Fruit fly (Drosophila melanogaster) whole organism, embryonic: ENCODE data around the gene ss.

Experiments
- Blimp-1 ChIP-seq: fragments of 200-800 bp; sonication (Bioruptor generic); optimal IDR thresholded peaks from 3 replicates; lab custom pipeline; 2018; ENCODE audit warnings: missing biosample characterization, missing genetic modification characterization, mild to moderate bottlenecking, moderate library complexity, missing genetic modification reagents
- CG14667 ChIP-seq: fragments of 200-800 bp; sonication (Bioruptor generic); IDR thresholded peaks from 2 replicates; pipeline ENCODE4 v1.3.6; 2022; ENCODE audit warnings: missing biosample characterization, missing genetic modification characterization
- CG14860 ChIP-seq: fragments of 200-800 bp; sonication (Bioruptor generic); IDR thresholded peaks from 3 replicates; pipeline ENCODE4 v1.3.6; 2022; ENCODE audit warnings: missing biosample characterization, missing genetic modification characterization; ENCODE audit not compliant: partially characterized antibody
- CG1602 ChIP-seq: fragments of 200-800 bp; sonication (Bioruptor generic); optimal IDR thresholded peaks from 3 replicates; lab custom pipeline; 2016; ENCODE audit warnings: missing biosample characterization, missing genetic modification characterization
- CG2889 ChIP-seq: fragments of 200-800 bp; sonication (Bioruptor generic); IDR thresholded peaks from 3 replicates; pipeline ENCODE4 v1.3.6; 2022; ENCODE audit warnings: missing biosample characterization, missing genetic modification characterization
- CG32532 ChIP-seq: fragments of 200-800 bp; sonication (Bioruptor generic); IDR thresholded peaks from 2 replicates; pipeline ENCODE4 v1.3.6; 2022; ENCODE audit warnings: missing biosample characterization, missing genetic modification characterization
- CG33213 ChIP-seq: fragments of 200-800 bp; sonication (Bioruptor generic); optimal IDR thresholded peaks from 3 replicates; lab custom pipeline; 2016; ENCODE audit warnings: missing biosample characterization, missing genetic modification characterization
- CG3847 ChIP-seq: fragments of 200-800 bp; sonication (Bioruptor generic); IDR thresholded peaks from 2 replicates; pipeline ENCODE4 v1.3.6; 2022; ENCODE audit warnings: missing biosample characterization, missing genetic modification characterization
- CG3995 ChIP-seq: fragments of 200-800 bp; sonication (Bioruptor generic); optimal IDR thresholded peaks from 3 replicates; lab custom pipeline; 2016; ENCODE audit warnings: missing biosample characterization, missing genetic modification characterization
- CG4360 ChIP-seq: fragments of 200-800 bp; sonication (Bioruptor generic); IDR thresholded peaks from 2 replicates; pipeline ENCODE4 v1.3.6; 2022; ENCODE audit warnings: missing biosample characterization, missing genetic modification characterization
- CG6683 ChIP-seq: fragments of 200-800 bp; sonication (Bioruptor generic); optimal IDR thresholded peaks from 2 replicates; lab custom pipeline; 2017; ENCODE audit warnings: missing biosample characterization, mild to moderate bottlenecking, missing genetic modification characterization, missing genetic modification reagents
- CG7556 ChIP-seq: fragments of 200-800 bp; sonication (Bioruptor generic); optimal IDR thresholded peaks from 2 replicates; lab custom pipeline; 2017; ENCODE audit warnings: missing biosample characterization, mild to moderate bottlenecking, missing genetic modification characterization
- CG9817 ChIP-seq: fragments of 200-800 bp; sonication (Bioruptor generic); optimal IDR thresholded peaks from 2 replicates; lab custom pipeline; 2018; ENCODE audit warnings: missing biosample characterization, mild to moderate bottlenecking, missing genetic modification characterization, moderate library complexity
- CG9932 ChIP-seq: fragments of 200-800 bp; sonication (Bioruptor generic); IDR thresholded peaks from 2 replicates; pipeline ENCODE4 v1.3.6; 2022; ENCODE audit warnings: missing biosample characterization, missing genetic modification characterization
- Dad ChIP-seq: fragments of 200-800 bp; sonication (Bioruptor generic); optimal IDR thresholded peaks from 3 replicates; lab custom pipeline; 2016; ENCODE audit warnings: missing biosample characterization, missing genetic modification characterization
- Dfd ChIP-seq, 2 experiments: fragments of >200 bp; optimal IDR thresholded peaks; 2 replicates each; lab custom pipeline; 2017; ENCODE audit warnings: missing biosample characterization in 2 of 2, missing genetic modification characterization in 2 of 2
- Dll ChIP-seq: fragments of 200-800 bp; sonication (Bioruptor generic); IDR thresholded peaks from 4 replicates; pipeline ENCODE4 v1.3.6; 2022; ENCODE audit warnings: missing biosample characterization, missing genetic modification characterization; ENCODE audit not compliant: partially characterized antibody
- Gug ChIP-seq: fragments of 200-800 bp; sonication (Bioruptor generic); IDR thresholded peaks from 4 replicates; pipeline ENCODE4 v1.3.6; 2022; ENCODE audit warnings: missing biosample characterization, missing genetic modification characterization
- Hand ChIP-seq: fragments of 200-800 bp; sonication (Bioruptor generic); optimal IDR thresholded peaks from 2 replicates; lab custom pipeline; 2017; ENCODE audit warnings: mild to moderate bottlenecking, missing biosample characterization, missing genetic modification reagents, missing genetic modification characterization
- Hey ChIP-seq: fragments of 200-800 bp; sonication (Bioruptor generic); optimal IDR thresholded peaks from 3 replicates; lab custom pipeline; 2018; ENCODE audit warnings: missing biosample characterization, mild to moderate bottlenecking, missing genetic modification characterization
- Hr3 ChIP-seq: fragments of 200-800 bp; sonication (Bioruptor generic); optimal IDR thresholded peaks from 3 replicates; lab custom pipeline; 2016; ENCODE audit warnings: missing biosample characterization, missing genetic modification characterization
- Hr39 ChIP-seq: fragments of >200 bp; optimal IDR thresholded peaks from 2 replicates; lab custom pipeline; 2017
- Hr78 ChIP-seq, 2 experiments: fragments of 200-800 bp in 1 of 2; fragments of >200 bp in 1 of 2; sonication (Bioruptor generic) in 1 of 2; optimal IDR thresholded peaks; 2 replicates each; lab custom pipeline; 2017 to 2019; ENCODE audit warnings: missing biosample characterization in 2 of 2, missing genetic modification characterization in 2 of 2, mild to moderate bottlenecking in 1 of 2, moderate library complexity in 1 of 2
- Jarid2 ChIP-seq: fragments of 200-800 bp; sonication (Bioruptor generic); optimal IDR thresholded peaks from 3 replicates; lab custom pipeline; 2017; ENCODE audit warnings: mild to moderate bottlenecking, missing biosample characterization, missing genetic modification reagents, missing genetic modification characterization
- Max ChIP-seq: fragments of 200-800 bp; sonication (Bioruptor generic); optimal IDR thresholded peaks from 2 replicates; lab custom pipeline; 2016; ENCODE audit warnings: missing biosample characterization, mild to moderate bottlenecking, missing genetic modification characterization
- Usf ChIP-seq: fragments of 200-800 bp; sonication (Bioruptor generic); optimal IDR thresholded peaks from 2 replicates; lab custom pipeline; 2017; ENCODE audit warnings: missing genotype, missing biosample characterization, missing genetic modification characterization
- Xbp1 ChIP-seq: fragments of 200-800 bp; sonication (Bioruptor generic); optimal IDR thresholded peaks from 3 replicates; lab custom pipeline; 2016; ENCODE audit warnings: missing biosample characterization, mild to moderate bottlenecking, missing genetic modification characterization
- YL-1 ChIP-seq: fragments of 200-800 bp; sonication (Bioruptor generic); optimal IDR thresholded peaks from 3 replicates; lab custom pipeline; 2017; ENCODE audit warnings: missing biosample characterization, mild to moderate bottlenecking, missing genetic modification characterization
- ab ChIP-seq: fragments of 200-800 bp; sonication (Bioruptor generic); optimal IDR thresholded peaks from 2 replicates; lab custom pipeline; 2016; ENCODE audit warnings: missing biosample characterization, missing genetic modification characterization
- aop ChIP-seq: fragments of 200-800 bp; sonication (Bioruptor generic); IDR thresholded peaks from 2 replicates; pipeline ENCODE4 v1.3.6; 2022; ENCODE audit warnings: missing biosample characterization, missing genetic modification characterization
- caup ChIP-seq: fragments of 200-800 bp; sonication (Bioruptor generic); optimal IDR thresholded peaks from 3 replicates; lab custom pipeline; 2017; ENCODE audit warnings: missing biosample characterization, mild to moderate bottlenecking, missing genetic modification characterization, moderate library complexity; ENCODE audit not compliant: severe bottlenecking
- chinmo ChIP-seq: fragments of 200-800 bp; sonication (Bioruptor generic); IDR thresholded peaks from 4 replicates; pipeline ENCODE4 v1.3.6; 2022; ENCODE audit warnings: missing biosample characterization, missing genetic modification characterization; ENCODE audit not compliant: partially characterized antibody
- dm ChIP-seq: fragments of 200-800 bp; sonication (Bioruptor generic); optimal IDR thresholded peaks from 3 replicates; lab custom pipeline; 2016; ENCODE audit warnings: missing biosample characterization, missing genetic modification characterization
- dmrt99B ChIP-seq: fragments of 200-800 bp; sonication (Bioruptor generic); optimal IDR thresholded peaks from 2 replicates; lab custom pipeline; 2018; ENCODE audit warnings: missing biosample characterization, mild to moderate bottlenecking, missing genetic modification characterization, moderate library complexity
- fd96Cb ChIP-seq: fragments of 200-800 bp; sonication (Bioruptor generic); optimal IDR thresholded peaks from 2 replicates; lab custom pipeline; 2018; ENCODE audit warnings: missing biosample characterization, mild to moderate bottlenecking, missing genetic modification characterization, moderate library complexity
- h ChIP-seq: fragments of >200 bp; optimal IDR thresholded peaks from 2 replicates; lab custom pipeline; 2017
- insv ChIP-seq, 2 experiments: fragments of 200-800 bp; sonication (Bioruptor generic); optimal IDR thresholded peaks; 3 replicates each; lab custom pipeline; 2016 to 2018; ENCODE audit warnings: missing biosample characterization in 2 of 2, missing genetic modification characterization in 2 of 2
- inv ChIP-seq: fragments of 200-800 bp; sonication (Bioruptor generic); IDR thresholded peaks from 2 replicates; pipeline ENCODE4 v1.3.6; 2022; ENCODE audit warnings: missing biosample characterization, missing genetic modification characterization; ENCODE audit not compliant: partially characterized antibody
- kni ChIP-seq: fragments of 200-800 bp; sonication (Bioruptor generic); optimal IDR thresholded peaks from 3 replicates; lab custom pipeline; 2017; ENCODE audit warnings: mild to moderate bottlenecking, missing biosample characterization, missing genetic modification reagents, missing genetic modification characterization
- nerfin-1 ChIP-seq: fragments of 200-800 bp; sonication (Bioruptor generic); optimal IDR thresholded peaks from 3 replicates; lab custom pipeline; 2019; ENCODE audit warnings: missing biosample characterization, mild to moderate bottlenecking, missing genetic modification characterization, moderate library complexity
- pan ChIP-seq, 4 experiments: fragments of >200 bp in 3 of 4; fragments of 200-800 bp in 1 of 4; sonication (Bioruptor generic) in 1 of 4; optimal IDR thresholded peaks in 3 of 4; IDR thresholded peaks in 1 of 4; 2 replicates each; pipeline versions ENCODE4 v1.3.6 to Lab custom; 2017 to 2022; ENCODE audit warnings: missing biosample characterization in 2 of 4, missing genetic modification characterization in 2 of 4, mixed read lengths in 1 of 4
- sc ChIP-seq, 3 experiments: fragments of >200 bp in 2 of 3; fragments of 200-800 bp in 1 of 3; sonication (Bioruptor generic) in 1 of 3; optimal IDR thresholded peaks; 2 replicates in 2 of 3; 3 replicates in 1 of 3; lab custom pipeline; 2017; ENCODE audit warnings: mild to moderate bottlenecking in 1 of 3, missing biosample characterization in 1 of 3, missing genetic modification characterization in 1 of 3, missing genetic modification reagents in 1 of 3
- sqz ChIP-seq: fragments of 200-800 bp; sonication (Bioruptor generic); optimal IDR thresholded peaks from 3 replicates; lab custom pipeline; 2018; ENCODE audit warnings: missing biosample characterization, mild to moderate bottlenecking, missing genetic modification characterization
- stc ChIP-seq: fragments of 200-800 bp; sonication (Bioruptor generic); IDR thresholded peaks from 2 replicates; pipeline ENCODE4 v1.3.6; 2022; ENCODE audit warnings: missing biosample characterization, missing genetic modification characterization
- tll ChIP-seq, 2 experiments: fragments of 200-800 bp in 1 of 2; fragments of >200 bp in 1 of 2; sonication (Bioruptor generic) in 1 of 2; optimal IDR thresholded peaks; 2 replicates each; lab custom pipeline; 2017 to 2019; ENCODE audit warnings: missing biosample characterization in 2 of 2, missing genetic modification characterization in 2 of 2, mild to moderate bottlenecking in 1 of 2, moderate library complexity in 1 of 2
- tna ChIP-seq: fragments of 200-800 bp; sonication (Bioruptor generic); IDR thresholded peaks from 2 replicates; pipeline ENCODE4 v1.3.6; 2022; ENCODE audit warnings: missing biosample characterization, missing genetic modification characterization; ENCODE audit not compliant: partially characterized antibody
- trh ChIP-seq: fragments of 200-800 bp; sonication (Bioruptor generic); optimal IDR thresholded peaks from 2 replicates; lab custom pipeline; 2016; ENCODE audit warnings: missing biosample characterization, missing genetic modification characterization

Gene ss

DNA sequence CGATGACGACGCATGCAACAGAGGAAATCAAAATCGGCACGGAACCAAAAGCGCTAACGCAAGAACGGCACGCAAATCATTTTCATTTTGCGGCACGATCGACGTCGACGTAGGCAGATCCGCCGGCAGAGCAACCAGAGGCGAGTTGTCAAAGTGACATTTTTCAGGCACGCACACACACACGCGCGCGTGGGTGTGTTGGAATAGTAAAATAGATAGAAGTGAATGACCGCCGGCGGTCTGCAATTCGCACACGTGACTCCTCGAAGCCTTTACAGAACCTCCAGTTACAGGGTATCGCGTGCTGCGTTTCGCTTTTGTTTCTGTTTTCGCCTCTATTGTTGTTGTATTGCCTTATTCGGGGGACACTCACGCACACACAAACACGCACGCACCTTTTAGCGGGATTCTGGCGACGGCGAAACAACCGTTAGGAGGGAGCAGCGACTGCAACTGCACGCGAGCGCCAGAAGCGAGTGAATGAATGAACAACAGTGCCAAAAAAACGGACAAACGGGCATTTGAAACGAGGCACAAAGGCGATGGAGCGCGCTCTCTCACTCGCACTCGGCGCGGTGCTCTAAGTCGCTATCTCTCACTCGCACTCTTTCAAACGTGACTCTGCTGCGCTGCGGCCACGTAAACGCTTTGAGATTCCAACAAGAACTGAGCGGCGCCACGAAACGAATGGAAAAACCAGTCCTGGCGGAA, at the start of gene ss:
Gene ss (minus strand): TSS at position 668 of the 711 bp plus-strand sequence.
- TF ChIP-seq tll (GFP tag; optimal IDR thresholded peaks at IDR 0.05; lab: Kevin White, UChicago): peak; percentile 9 to 51
- TF ChIP-seq Dll (GFP tag; lab: Robert Waterston, UW): no peak
- TF ChIP-seq CG14860: 0 out of 3 replicates have a peak, but pooled peaks have one; percentile 32
- no peak for TF ChIP-seq stc (GFP tag; lab: Robert Waterston, UW)
- TF ChIP-seq pan (optimal IDR thresholded peaks at IDR 0.05; lab: Kevin White, UChicago): no peak
- TF ChIP-seq pan (GFP tag; optimal IDR thresholded peaks at IDR 0.05 in 1 of 2, IDR thresholded peaks at IDR 0.05 in 1 of 2): peak in 1 of 2 experiments; percentile 68
- TF ChIP-seq CG7556 (GFP tag; lab: Kevin White, UChicago): no peak
- TF ChIP-seq CG3995: no peak
- no peak for TF ChIP-seq CG2889 (GFP tag; lab: Robert Waterston, UW)
- peak; percentile 26 for TF ChIP-seq kni (GFP tag; lab: Kevin White, UChicago)
- no peak for TF ChIP-seq Hr78 (GFP tag; optimal IDR thresholded peaks at IDR 0.05; lab: Kevin White, UChicago)
- peak in 1 of 2 experiments; percentile 86 for TF ChIP-seq insv (GFP tag; optimal IDR thresholded peaks at IDR 0.05; lab: Kevin White, UChicago)
- TF ChIP-seq CG9932: 0 out of 2 replicates have a peak, but pooled peaks have one; percentile 9
- no peak for TF ChIP-seq nerfin-1 (tag; lab: Kevin White, UChicago)
- no peak for TF ChIP-seq ab (GFP tag; lab: Kevin White, UChicago)
- peak; percentile 6 for TF ChIP-seq dm (GFP tag; lab: Kevin White, UChicago)
- TF ChIP-seq aop (GFP tag; lab: Robert Waterston, UW): no peak
- 0 out of 2 replicates have a peak, but pooled peaks have one; percentile 9 for TF ChIP-seq tna (GFP tag; lab: Robert Waterston, UW)
- no peak for TF ChIP-seq Usf
- TF ChIP-seq h (lab: Kevin White, UChicago): no peak
- no peak for TF ChIP-seq CG6683
- no peak for TF ChIP-seq inv (GFP tag; lab: Robert Waterston, UW)
- peak; percentile 39 for TF ChIP-seq Xbp1 (GFP tag; lab: Kevin White, UChicago)
- peak; percentile 97 for TF ChIP-seq Hr39
- TF ChIP-seq CG4360 (GFP tag; lab: Robert Waterston, UW): peak; percentile 65
- TF ChIP-seq YL-1: no peak
- no peak for TF ChIP-seq trh (GFP tag; lab: Kevin White, UChicago)
- no peak for TF ChIP-seq CG1602 (GFP tag; lab: Kevin White, UChicago)
- 0 out of 4 replicates have a peak, but pooled peaks have one; percentile 48 for TF ChIP-seq chinmo (GFP tag; lab: Robert Waterston, UW)
- peak; percentile 67 for TF ChIP-seq Jarid2 (GFP tag; lab: Kevin White, UChicago)

DNA sequence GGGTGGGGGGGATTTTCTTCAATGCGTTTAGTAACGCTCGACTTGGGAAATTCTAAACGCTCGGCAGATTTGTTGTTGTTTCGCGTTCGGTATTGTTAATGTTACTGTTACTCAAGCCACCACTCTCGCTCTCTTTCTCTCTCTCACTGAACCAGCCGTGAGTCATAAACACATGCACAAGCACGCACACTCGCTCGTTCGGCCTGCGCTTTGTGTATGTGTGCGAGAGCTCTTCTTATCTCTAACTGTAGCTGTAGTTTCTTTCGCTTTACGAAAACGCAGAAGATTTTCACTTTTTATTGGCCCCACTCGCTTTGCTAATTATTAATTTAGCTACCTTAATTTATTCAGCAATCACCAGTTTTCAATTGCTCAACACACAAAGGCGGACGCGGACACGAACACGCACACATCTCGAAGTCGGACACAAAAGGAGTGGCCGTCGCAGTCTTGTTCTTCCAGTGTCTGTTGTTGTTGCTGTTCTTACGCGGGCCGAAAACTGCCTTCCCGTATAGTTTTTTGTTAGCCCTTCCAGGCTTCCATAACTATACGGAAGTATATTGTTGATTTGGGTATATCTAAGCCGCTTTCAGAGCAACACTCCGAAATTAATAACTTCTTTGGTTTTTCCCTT, 49.6 kb upstream of the ss start:
- TF ChIP-seq CG32532 (GFP tag; lab: Robert Waterston, UW) (no peak), Hey (tag; lab: Kevin White, UChicago) (no peak), sc (optimal IDR thresholded peaks at IDR 0.05; lab: Kevin White, UChicago) (no peak), sc (GFP tag; optimal IDR thresholded peaks at IDR 0.05; lab: Kevin White, UChicago) (no peak), CG9817 (no peak), sqz (GFP tag; lab: Kevin White, UChicago) (no peak), CG3847 (GFP tag; lab: Robert Waterston, UW) (no peak), CG14667 (GFP tag; lab: Robert Waterston, UW) (no peak), Hr3 (GFP tag; lab: Kevin White, UChicago) (no peak), chinmo (GFP tag; lab: Robert Waterston, UW) (peak; percentile 90; the same call in 3 of the 4 replicates), Blimp-1 (GFP tag; lab: Kevin White, UChicago) (peak; percentile 58), dmrt99B (no peak), Hand (GFP tag; lab: Kevin White, UChicago) (no peak), Max (GFP tag; lab: Kevin White, UChicago) (no peak), Gug (GFP tag; lab: Robert Waterston, UW) (no peak), Dad (GFP tag; lab: Kevin White, UChicago) (no peak), CG33213 (GFP tag; lab: Kevin White, UChicago) (no peak), fd96Cb (no peak), caup (no peak), Dfd (GFP tag; optimal IDR thresholded peaks at IDR 0.05; lab: Kevin White, UChicago) (no peak)
